Fruit fly (Drosophila melanogaster) whole organism, embryonic: Measurements from ENCODE around the gene Art3.

ENCODE experiments used
- Bteb2 ChIP-seq: fragments of 200-800 bp; sonication (Bioruptor generic); optimal IDR thresholded peaks from 2 replicates; lab custom pipeline; 2016; ENCODE audit warnings: missing biosample characterization, missing genetic modification characterization
- CG10209 ChIP-seq: fragments of 200-800 bp; sonication (Bioruptor generic); optimal IDR thresholded peaks from 3 replicates; lab custom pipeline; 2017; ENCODE audit warnings: missing biosample characterization, mild to moderate bottlenecking, missing genetic modification characterization, missing genetic modification reagents
- CG10321 ChIP-seq: fragments of 200-800 bp; sonication (Bioruptor generic); IDR thresholded peaks from 2 replicates; pipeline ENCODE4 v1.3.6; 2022; ENCODE audit warnings: missing biosample characterization, missing genetic modification characterization
- CG10366 ChIP-seq: fragments of 200-800 bp; sonication (Bioruptor generic); IDR thresholded peaks from 2 replicates; pipeline ENCODE4 v1.3.6; 2022; ENCODE audit warnings: missing biosample characterization, missing genetic modification characterization
- CG10462 ChIP-seq: fragments of 200-800 bp; sonication (Bioruptor generic); optimal IDR thresholded peaks from 2 replicates; lab custom pipeline; 2016; ENCODE audit warnings: missing biosample characterization, missing genetic modification characterization
- CG10543 ChIP-seq: fragments of 200-800 bp; sonication (Bioruptor generic); optimal IDR thresholded peaks from 3 replicates; lab custom pipeline; 2017; ENCODE audit warnings: missing biosample characterization, mild to moderate bottlenecking, missing genetic modification characterization, moderate library complexity
- CG12391 ChIP-seq: fragments of 200-800 bp; sonication (Bioruptor generic); optimal IDR thresholded peaks from 3 replicates; lab custom pipeline; 2018; ENCODE audit warnings: missing biosample characterization, mild to moderate bottlenecking, missing genetic modification characterization, moderate library complexity
- CG13287 ChIP-seq: fragments of 200-800 bp; sonication (Bioruptor generic); IDR thresholded peaks from 2 replicates; pipeline ENCODE4 v1.3.6; 2022; ENCODE audit warnings: missing biosample characterization, missing genetic modification characterization; ENCODE audit not compliant: partially characterized antibody
- CG14667 ChIP-seq: fragments of 200-800 bp; sonication (Bioruptor generic); IDR thresholded peaks from 2 replicates; pipeline ENCODE4 v1.3.6; 2022; ENCODE audit warnings: missing biosample characterization, missing genetic modification characterization
- CG15073 ChIP-seq: fragments of 200-800 bp; sonication (Bioruptor generic); optimal IDR thresholded peaks from 2 replicates; lab custom pipeline; 2016; ENCODE audit warnings: missing biosample characterization, missing genetic modification characterization
- CG17359 ChIP-seq: fragments of 200-800 bp; sonication (Bioruptor generic); optimal IDR thresholded peaks from 3 replicates; lab custom pipeline; 2018; ENCODE audit warnings: missing biosample characterization, mild to moderate bottlenecking, missing genetic modification characterization, moderate library complexity
- CG17912 ChIP-seq: fragments of 200-800 bp; sonication (Bioruptor generic); optimal IDR thresholded peaks from 2 replicates; lab custom pipeline; 2018; ENCODE audit warnings: missing biosample characterization, mild to moderate bottlenecking, missing genetic modification characterization
- CG2120 ChIP-seq: fragments of 200-800 bp; sonication (Bioruptor generic); optimal IDR thresholded peaks from 3 replicates; lab custom pipeline; 2016; ENCODE audit warnings: missing biosample characterization, missing genetic modification characterization
- CG30403 ChIP-seq: fragments of 200-800 bp; sonication (Bioruptor generic); optimal IDR thresholded peaks from 3 replicates; lab custom pipeline; 2016; ENCODE audit warnings: missing biosample characterization, missing genetic modification characterization
- CG31388 ChIP-seq: fragments of 200-800 bp; sonication (Bioruptor generic); optimal IDR thresholded peaks from 2 replicates; lab custom pipeline; 2016; ENCODE audit warnings: missing biosample characterization, missing genetic modification characterization
- CG32532 ChIP-seq: fragments of 200-800 bp; sonication (Bioruptor generic); IDR thresholded peaks from 2 replicates; pipeline ENCODE4 v1.3.6; 2022; ENCODE audit warnings: missing biosample characterization, missing genetic modification characterization
- CG7745 ChIP-seq: fragments of 200-800 bp; sonication (Bioruptor generic); optimal IDR thresholded peaks from 2 replicates; lab custom pipeline; 2018; ENCODE audit warnings: missing biosample characterization, mild to moderate bottlenecking, missing genetic modification characterization, moderate library complexity
- CG8281 ChIP-seq: fragments of 200-800 bp; sonication (Bioruptor generic); optimal IDR thresholded peaks from 2 replicates; lab custom pipeline; 2018; ENCODE audit warnings: missing biosample characterization, mild to moderate bottlenecking, missing genetic modification characterization, moderate library complexity
- CG8765 ChIP-seq: fragments of 200-800 bp; sonication (Bioruptor generic); IDR thresholded peaks from 2 replicates; pipeline ENCODE4 v1.3.6; 2022; ENCODE audit warnings: missing biosample characterization, missing genetic modification characterization
- Dbx ChIP-seq: fragments of 200-800 bp; sonication (Bioruptor generic); IDR thresholded peaks from 3 replicates; pipeline ENCODE4 v1.3.6; 2022; ENCODE audit warnings: missing biosample characterization, missing genetic modification characterization
- E2f2 ChIP-seq: fragments of 200-800 bp; sonication (Bioruptor generic); IDR thresholded peaks from 2 replicates; pipeline ENCODE4 v1.3.6; 2022; ENCODE audit warnings: missing biosample characterization, missing genetic modification characterization
- Ets97D ChIP-seq: fragments of 200-800 bp; sonication (Bioruptor generic); optimal IDR thresholded peaks from 3 replicates; lab custom pipeline; 2016; ENCODE audit warnings: missing biosample characterization, missing genetic modification characterization
- Hmx ChIP-seq: fragments of 200-800 bp; sonication (Bioruptor generic); optimal IDR thresholded peaks from 2 replicates; lab custom pipeline; 2016; ENCODE audit warnings: missing biosample characterization, missing genetic modification characterization
- Ravus ChIP-seq: fragments of 200-800 bp; sonication (Bioruptor generic); IDR thresholded peaks from 2 replicates; pipeline ENCODE4 v1.3.6; 2022; ENCODE audit warnings: missing biosample characterization, missing genetic modification characterization
- Rfx ChIP-seq: fragments of 200-800 bp; sonication (Bioruptor generic); IDR thresholded peaks from 2 replicates; pipeline ENCODE4 v1.3.6; 2022; ENCODE audit warnings: missing biosample characterization, missing genetic modification characterization
- Sin3A ChIP-seq: fragments of >200 bp; optimal IDR thresholded peaks from 2 replicates; lab custom pipeline; 2018
- Six4 ChIP-seq: fragments of 200-800 bp; sonication (Bioruptor generic); optimal IDR thresholded peaks from 2 replicates; lab custom pipeline; 2016; ENCODE audit warnings: missing biosample characterization, missing genetic modification characterization
- Sox100B ChIP-seq: fragments of 200-800 bp; sonication (Bioruptor generic); optimal IDR thresholded peaks from 3 replicates; lab custom pipeline; 2018; ENCODE audit warnings: missing biosample characterization, mild to moderate bottlenecking, missing genetic modification characterization
- Stat92E ChIP-seq, 3 experiments: fragments of >200 bp in 2 of 3; fragments of 200-800 bp in 1 of 3; sonication (Bioruptor generic) in 1 of 3; optimal IDR thresholded peaks; 2 replicates each; lab custom pipeline; 2017 to 2019; ENCODE audit warnings: missing biosample characterization in 3 of 3, missing genetic modification characterization in 3 of 3, mild to moderate bottlenecking in 1 of 3, moderate library complexity in 1 of 3
- Xbp1 ChIP-seq: fragments of 200-800 bp; sonication (Bioruptor generic); optimal IDR thresholded peaks from 3 replicates; lab custom pipeline; 2016; ENCODE audit warnings: missing biosample characterization, mild to moderate bottlenecking, missing genetic modification characterization
- az2 ChIP-seq: fragments of 200-800 bp; sonication (Bioruptor generic); optimal IDR thresholded peaks from 3 replicates; lab custom pipeline; 2016; ENCODE audit warnings: missing biosample characterization, missing genetic modification characterization
- btn ChIP-seq: fragments of 200-800 bp; sonication (Bioruptor generic); optimal IDR thresholded peaks from 2 replicates; lab custom pipeline; 2016; ENCODE audit warnings: missing biosample characterization, missing genetic modification characterization
- cad ChIP-seq: fragments of >200 bp; optimal IDR thresholded peaks from 2 replicates; lab custom pipeline; 2017; ENCODE audit warnings: missing biosample characterization, missing genetic modification characterization
- cas ChIP-seq: fragments of 200-800 bp; sonication (Bioruptor generic); IDR thresholded peaks from 2 replicates; pipeline ENCODE4 v1.3.6; 2022; ENCODE audit warnings: missing biosample characterization, missing genetic modification characterization
- cato ChIP-seq: fragments of 200-800 bp; sonication (Bioruptor generic); optimal IDR thresholded peaks from 2 replicates; lab custom pipeline; 2016; ENCODE audit warnings: missing biosample characterization, missing genetic modification characterization, borderline replicate concordance
- corto ChIP-seq: fragments of 200-800 bp; sonication (Bioruptor generic); optimal IDR thresholded peaks from 2 replicates; lab custom pipeline; 2016; ENCODE audit warnings: missing biosample characterization, mild to moderate bottlenecking, missing genetic modification characterization, moderate library complexity
- dmrt11E ChIP-seq: fragments of 200-800 bp; sonication (Bioruptor generic); optimal IDR thresholded peaks from 3 replicates; lab custom pipeline; 2018; ENCODE audit warnings: missing biosample characterization, mild to moderate bottlenecking, missing genetic modification characterization, moderate library complexity
- dmrt99B ChIP-seq: fragments of 200-800 bp; sonication (Bioruptor generic); optimal IDR thresholded peaks from 2 replicates; lab custom pipeline; 2018; ENCODE audit warnings: missing biosample characterization, mild to moderate bottlenecking, missing genetic modification characterization, moderate library complexity
- emc ChIP-seq: fragments of 200-800 bp; sonication (Bioruptor generic); optimal IDR thresholded peaks from 2 replicates; lab custom pipeline; 2016; ENCODE audit warnings: missing biosample characterization, missing genetic modification characterization
- eyg ChIP-seq: fragments of 200-800 bp; sonication (Bioruptor generic); optimal IDR thresholded peaks from 3 replicates; lab custom pipeline; 2016; ENCODE audit warnings: missing biosample characterization, missing genetic modification characterization
- gce ChIP-seq: fragments of 200-800 bp; sonication (Bioruptor generic); IDR thresholded peaks from 3 replicates; pipeline ENCODE4 v1.3.6; 2022; ENCODE audit warnings: missing biosample characterization, missing genetic modification characterization
- gro ChIP-seq: fragments of 200-800 bp; sonication (Bioruptor generic); optimal IDR thresholded peaks from 2 replicates; lab custom pipeline; 2016; ENCODE audit warnings: missing biosample characterization, missing genetic modification characterization
- ind ChIP-seq: fragments of 200-800 bp; sonication (Bioruptor generic); optimal IDR thresholded peaks from 3 replicates; lab custom pipeline; 2016; ENCODE audit warnings: missing biosample characterization, missing genetic modification characterization
- insv ChIP-seq, 2 experiments: fragments of 200-800 bp; sonication (Bioruptor generic); optimal IDR thresholded peaks; 3 replicates each; lab custom pipeline; 2016 to 2018; ENCODE audit warnings: missing biosample characterization in 2 of 2, missing genetic modification characterization in 2 of 2
- inv ChIP-seq: fragments of 200-800 bp; sonication (Bioruptor generic); IDR thresholded peaks from 2 replicates; pipeline ENCODE4 v1.3.6; 2022; ENCODE audit warnings: missing biosample characterization, missing genetic modification characterization; ENCODE audit not compliant: partially characterized antibody
- oc ChIP-seq: fragments of 200-800 bp; sonication (Bioruptor generic); optimal IDR thresholded peaks from 2 replicates; lab custom pipeline; 2018; ENCODE audit warnings: missing biosample characterization, mild to moderate bottlenecking, missing genetic modification characterization, moderate library complexity
- ro ChIP-seq: fragments of 200-800 bp; sonication (Bioruptor generic); IDR thresholded peaks from 2 replicates; pipeline ENCODE4 v1.3.6; 2022; ENCODE audit warnings: missing biosample characterization, missing genetic modification characterization
- so ChIP-seq: fragments of 200-800 bp; sonication (Bioruptor generic); IDR thresholded peaks from 3 replicates; pipeline ENCODE4 v1.3.6; 2022; ENCODE audit warnings: missing biosample characterization, missing genetic modification characterization
- sqz ChIP-seq: fragments of 200-800 bp; sonication (Bioruptor generic); optimal IDR thresholded peaks from 3 replicates; lab custom pipeline; 2018; ENCODE audit warnings: missing biosample characterization, mild to moderate bottlenecking, missing genetic modification characterization
- vnd ChIP-seq: fragments of 200-800 bp; sonication (Bioruptor generic); IDR thresholded peaks from 3 replicates; pipeline ENCODE4 v1.3.6; 2022; ENCODE audit warnings: missing biosample characterization, missing genetic modification characterization; ENCODE audit not compliant: partially characterized antibody
- zen ChIP-seq: fragments of 200-800 bp; sonication (Bioruptor generic); optimal IDR thresholded peaks from 3 replicates; lab custom pipeline; 2018; ENCODE audit warnings: missing biosample characterization, mild to moderate bottlenecking, missing genetic modification characterization, moderate library complexity

Art3 gene

DNA sequence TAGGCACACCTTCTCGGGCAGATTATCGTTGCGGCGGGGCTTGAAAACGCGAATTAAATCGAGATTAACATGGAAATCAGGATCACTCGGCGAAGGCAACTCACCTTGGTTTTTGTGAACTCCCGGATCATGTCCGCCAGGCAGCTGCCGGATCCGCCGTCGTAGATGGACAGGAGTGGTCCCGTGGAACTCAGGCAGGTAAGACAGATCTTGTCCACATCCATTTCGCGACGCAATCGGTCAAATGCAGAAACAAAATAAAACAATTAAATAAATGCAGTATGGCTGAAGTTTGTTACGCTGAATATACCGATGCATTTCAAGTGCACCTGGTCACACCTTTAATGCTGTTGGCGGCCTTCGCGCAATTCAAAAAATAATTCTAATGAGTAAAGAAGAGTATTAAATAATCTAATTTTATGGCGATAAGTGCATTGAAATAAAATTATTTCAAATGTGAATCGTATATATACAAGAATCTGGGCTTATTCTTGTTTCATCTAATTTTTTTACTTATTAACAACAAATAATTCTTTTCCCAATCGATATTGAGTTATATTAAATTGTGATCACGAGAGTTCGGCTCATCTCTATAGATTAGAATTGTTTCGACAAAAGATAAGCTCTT lies 15.7 kb downstream of the Art3 start, which contains the start of the genes CG6654 and CG4210 (continued):
- TF ChIP-seq sqz (GFP tag; lab: Kevin White, UChicago) (no peak), gro (peak; percentile 33), CG2120 (GFP tag; lab: Kevin White, UChicago) (peak; percentile 53), CG7745 (tag; lab: Kevin White, UChicago) (no peak), CG15073 (GFP tag; lab: Kevin White, UChicago) (no peak), Ravus (GFP tag; lab: Robert Waterston, UW) (no peak), CG8765 (GFP tag; lab: Robert Waterston, UW) (no peak), CG10321 (GFP tag; lab: Robert Waterston, UW) (no peak), inv (peak; percentile 37; the same call in 1 of the 2 replicates), Hmx (GFP tag; lab: Kevin White, UChicago) (no peak), cato (GFP tag; lab: Kevin White, UChicago) (no peak), cas (GFP tag; lab: Robert Waterston, UW) (no peak), corto (GFP tag; lab: Kevin White, UChicago) (no peak), CG17912 (GFP tag; lab: Kevin White, UChicago) (no peak), dmrt99B (tag; lab: Kevin White, UChicago) (no peak), E2f2 (peak; percentile 92), insv (GFP tag; optimal IDR thresholded peaks at IDR 0.05; lab: Kevin White, UChicago) (no peak), eyg (GFP tag; lab: Kevin White, UChicago) (no peak), zen (tag; lab: Kevin White, UChicago) (peak; percentile 36), Sox100B (no peak), Dbx (GFP tag; lab: Robert Waterston, UW) (0 out of 3 replicates have a peak, but pooled peaks have one; percentile 15), gce (GFP tag; lab: Robert Waterston, UW) (no peak), az2 (no peak), CG8281 (tag; lab: Kevin White, UChicago) (no peak), so (GFP tag; lab: Robert Waterston, UW) (no peak), emc (GFP tag; lab: Kevin White, UChicago) (no peak), Six4 (GFP tag; lab: Kevin White, UChicago) (no peak), CG10366 (GFP tag; lab: Robert Waterston, UW) (no peak), Rfx (GFP tag; lab: Robert Waterston, UW) (no peak), vnd (GFP tag; lab: Robert Waterston, UW) (no peak), ro (GFP tag; lab: Robert Waterston, UW) (no peak), Ets97D (GFP tag; lab: Kevin White, UChicago) (peak; percentile 44), oc (tag; lab: Kevin White, UChicago) (no peak), CG14667 (GFP tag; lab: Robert Waterston, UW) (no peak), CG10209 (GFP tag; lab: Kevin White, UChicago) (no peak), cad (GFP tag; lab: Kevin White, UChicago) (no peak), Stat92E (GFP tag; optimal IDR thresholded peaks at IDR 0.05; lab: Kevin White, UChicago) (peak in 1 of 3 experiments; percentile 63), dmrt11E (tag; lab: Kevin White, UChicago) (no peak), Sin3A (lab: Kevin White, UChicago) (peak; percentile 21), btn (GFP tag; lab: Kevin White, UChicago) (no peak), CG30403 (no peak), ind (GFP tag; lab: Kevin White, UChicago) (no peak), CG32532 (GFP tag; lab: Robert Waterston, UW) (peak; percentile 10; the same call in 1 of the 2 replicates), CG10543 (GFP tag; lab: Kevin White, UChicago) (no peak), CG12391 (tag; lab: Kevin White, UChicago) (peak; percentile 43), CG10462 (GFP tag; lab: Kevin White, UChicago) (no peak), Xbp1 (no peak), Bteb2 (GFP tag; lab: Kevin White, UChicago) (no peak), CG17359 (tag; lab: Kevin White, UChicago) (no peak), CG13287 (GFP tag; lab: Robert Waterston, UW) (peak; percentile 83), CG31388 (no peak)
